Worm (Caenorhabditis elegans) whole organism, L2 larva: ENCODE measurements around the gene gba-4.
"Not testable (repeated sequence)": the region's sequence is repeated elsewhere in the genome, so short reads cannot be mapped to it uniquely, and the experiment has no call there.

Experiments used
- C34F6.9 ChIP-seq: fragments of 150-350 bp; optimal IDR thresholded peaks from 2 replicates; lab custom pipeline; 2014; ENCODE audit warnings: missing biosample characterization, missing genetic modification characterization
- ceh-16 ChIP-seq: fragments of 150-350 bp; optimal IDR thresholded peaks from 2 replicates; lab custom pipeline; 2014; ENCODE audit warnings: missing biosample characterization, missing genetic modification characterization
- ceh-82 ChIP-seq: fragments of 150-350 bp; optimal IDR thresholded peaks from 2 replicates; lab custom pipeline; 2014; ENCODE audit warnings: missing biosample characterization, missing genetic modification characterization
- elt-3 ChIP-seq: sonication (generic microtip); optimal IDR thresholded peaks from 2 replicates; lab custom pipeline; 2017; ENCODE audit warnings: missing biosample characterization, missing genetic modification characterization
- lin-11 ChIP-seq: fragments of 150-350 bp; sonication (generic microtip); optimal IDR thresholded peaks from 2 replicates; lab custom pipeline; 2014; ENCODE audit warnings: missing biosample characterization, missing genetic modification characterization, inconsistent platforms, mixed read lengths
- nhr-11 ChIP-seq: fragments of 150-350 bp; optimal IDR thresholded peaks from 2 replicates; lab custom pipeline; 2014; ENCODE audit warnings: missing biosample characterization, missing genetic modification characterization
- nhr-129 ChIP-seq: fragments of 150-350 bp; optimal IDR thresholded peaks from 2 replicates; lab custom pipeline; 2014; ENCODE audit warnings: missing biosample characterization, missing genetic modification characterization
- nhr-21 ChIP-seq: fragments of 150-350 bp; optimal IDR thresholded peaks from 2 replicates; lab custom pipeline; 2014; ENCODE audit warnings: missing biosample characterization, missing genetic modification characterization
- nhr-25 ChIP-seq: fragments of 150-350 bp; sonication (generic microtip); optimal IDR thresholded peaks from 3 replicates; lab custom pipeline; 2014; ENCODE audit warnings: missing biosample characterization, missing genetic modification characterization
- nhr-77 ChIP-seq: fragments of 150-350 bp; optimal IDR thresholded peaks from 2 replicates; lab custom pipeline; 2014; ENCODE audit warnings: missing biosample characterization, missing genetic modification characterization
- zag-1 ChIP-seq: fragments of 150-350 bp; optimal IDR thresholded peaks from 2 replicates; lab custom pipeline; 2014; ENCODE audit warnings: missing biosample characterization, missing genetic modification characterization
- ztf-11 ChIP-seq: sonication (generic microtip); optimal IDR thresholded peaks from 2 replicates; lab custom pipeline; 2017; ENCODE audit warnings: missing biosample characterization, missing genetic modification characterization
- ztf-4 ChIP-seq: fragments of 150-350 bp; optimal IDR thresholded peaks from 2 replicates; lab custom pipeline; 2014; ENCODE audit warnings: missing biosample characterization, missing genetic modification characterization

Gene gba-4

ce11 chrIV:5297436-5298012, 53.2 kb downstream of the gba-4 start, which contains the start of the genes ZK354.6 and msp-113:
ZK354.6 (minus strand) TSS chrIV:5297536.
msp-113 (plus strand) TSS chrIV:5297962.
- TF ChIP-seq elt-3 (no peak), nhr-11 (no peak), ceh-16 (tag; lab: Kevin White, UChicago) (no peak), nhr-77 (tag; lab: Kevin White, UChicago) (no peak), nhr-25 (tag; lab: Kevin White, UChicago) (no peak), ztf-11 (tag; lab: Kevin White, UChicago) (no peak), lin-11 (tag; lab: Kevin White, UChicago) (no peak), C34F6.9 (tag; lab: Kevin White, UChicago) (no peak), ceh-82 (no peak), nhr-21 (tag; lab: Kevin White, UChicago) (no peak), nhr-129 (no peak)

ce11 chrIV:5295240-5295639, 55.5 kb downstream of the gba-4 start, which contains the start of gene msp-51:
msp-51 (minus strand) TSS chrIV:5295340.
- not testable (repeated sequence) for TF ChIP-seq nhr-77, zag-1, ztf-4 (tag; lab: Kevin White, UChicago)
- TF ChIP-seq, all 48 proteins: peak for 0; not testable (repeated sequence) for 48
